Worm (Caenorhabditis elegans): ENCODE data around the gene magu-4.

Gene magu-4

DNA sequence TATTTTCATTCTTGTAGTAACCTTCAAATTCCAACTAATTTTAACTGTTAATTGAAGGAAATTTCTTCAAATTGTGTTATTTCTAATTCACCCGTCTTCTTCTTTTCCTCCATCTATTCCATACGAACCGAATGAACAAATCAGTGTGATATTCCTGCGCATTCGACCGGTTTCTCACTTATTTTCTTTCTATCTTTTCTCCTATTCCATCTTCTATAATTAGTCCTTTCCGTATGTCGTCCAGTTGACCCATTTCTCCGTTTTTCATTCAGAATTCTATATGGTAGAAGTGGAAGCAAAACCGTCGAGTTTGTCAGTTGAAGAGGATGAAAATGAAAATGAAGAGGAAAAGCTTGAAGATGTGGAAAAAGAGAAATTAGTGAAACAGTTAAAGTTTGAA, at the start of gene magu-4:
TSS of gene magu-4 (plus strand) at position 218 of the 400 bp plus-strand sequence.
- TF ChIP-seq aha-1 (tag) = peak; percentile 60
- no peak for TF ChIP-seq zfp-3 (GFP tag; conservative IDR thresholded peaks at IDR 0.05)
- no peak for TF ChIP-seq Y48G9A.11 (GFP tag; IDR thresholded peaks at IDR 0.05)
- TF ChIP-seq mes-2 (tag; optimal IDR thresholded peaks at IDR 0.05; ENCODE audit: poor library complexity, severe bottlenecking) = no peak

DNA sequence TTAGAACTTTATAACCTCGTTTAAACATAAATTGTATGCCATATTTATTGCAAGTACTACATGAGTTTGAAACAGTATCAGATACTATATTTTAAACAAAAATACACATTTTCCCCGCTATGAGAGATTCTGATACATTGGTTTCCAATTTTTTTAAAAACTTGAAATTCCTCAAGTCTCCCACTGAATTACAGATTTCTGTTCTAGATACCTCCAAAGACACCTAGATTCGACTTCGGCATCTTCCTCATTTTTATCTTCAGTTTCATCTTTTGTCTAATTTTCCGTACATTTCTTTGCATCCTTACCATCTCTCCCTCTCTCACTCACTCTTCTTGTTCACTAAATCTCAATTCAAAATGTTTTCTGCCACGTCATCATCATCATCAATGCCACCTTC, 45.6 kb upstream of the magu-4 start, which contains the start of gene T13H10.2:
TSS of gene T13H10.2 (plus strand) at position 301 of the 400 bp plus-strand sequence.
- no peak for TF ChIP-seq Y75B8A.6 (GFP tag; IDR thresholded peaks at IDR 0.05)
- no peak for TF ChIP-seq F49E8.2 (tag; optimal IDR thresholded peaks at IDR 0.05; ENCODE audit: borderline replicate concordance)
- no peak for TF ChIP-seq mdt-29 (GFP tag; IDR thresholded peaks at IDR 0.05)
- TF ChIP-seq ceh-32 (tag; optimal IDR thresholded peaks at IDR 0.05; ENCODE audit: poor library complexity) = no peak
- TF ChIP-seq fkh-10 (GFP tag; optimal IDR thresholded peaks at IDR 0.05) = no peak
- no peak for TF ChIP-seq zip-11 (GFP tag; IDR thresholded peaks at IDR 0.05)
- TF ChIP-seq dmd-8 (GFP tag; IDR thresholded peaks at IDR 0.05) = no peak
- TF ChIP-seq ces-1 (GFP tag; optimal IDR thresholded peaks at IDR 0.05) = no peak
- no peak for TF ChIP-seq attf-4 (tag; optimal IDR thresholded peaks at IDR 0.05)
- TF ChIP-seq ceh-28 (tag; optimal IDR thresholded peaks at IDR 0.05) = no peak
- TF ChIP-seq F10B5.3 (tag; optimal IDR thresholded peaks at IDR 0.05) = no peak

DNA sequence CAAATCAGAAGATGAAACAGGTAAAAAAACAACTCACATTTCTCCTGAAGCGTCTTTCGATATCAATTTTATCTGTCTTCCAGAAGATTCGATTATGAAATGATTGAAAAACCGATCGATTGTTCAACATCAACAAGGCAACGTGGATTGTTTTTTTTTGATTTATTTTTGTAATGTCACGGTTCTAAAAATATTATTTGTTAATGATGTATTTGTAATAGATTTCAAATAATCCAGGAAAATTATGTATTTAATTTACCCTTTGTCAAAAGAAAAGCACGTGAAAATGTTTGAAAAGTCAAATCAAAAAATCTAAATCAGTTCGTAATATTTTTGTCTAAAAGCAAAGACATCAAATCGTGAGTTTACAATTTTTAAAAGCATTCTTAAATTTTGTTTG, 40.5 kb upstream of the magu-4 start, which contains the start of the genes kin-5 and C47E12.11:
TSS of gene kin-5 (minus strand) at position 101 of the 400 bp plus-strand sequence.
TSS of gene C47E12.11 (plus strand) at position 320 of the 400 bp plus-strand sequence.
- TF ChIP-seq T26A8.4 (GFP tag; IDR thresholded peaks at IDR 0.05) (no peak), lir-3 (tag; optimal IDR thresholded peaks at IDR 0.05) (no peak), nhr-25 (tag; optimal IDR thresholded peaks at IDR 0.05; ENCODE audit: borderline replicate concordance, insufficient read depth) (no peak), ZK337.2 (GFP tag; IDR thresholded peaks at IDR 0.05) (no peak), lim-7 (GFP tag; IDR thresholded peaks at IDR 0.05) (no peak), unc-39 (tag; optimal IDR thresholded peaks at IDR 0.05) (no peak), F44E2.7 (GFP tag; IDR thresholded peaks at IDR 0.05) (no peak), fkh-10 (GFP tag; optimal IDR thresholded peaks at IDR 0.05) (no peak), daf-12 (tag; optimal IDR thresholded peaks at IDR 0.05) (no peak)

DNA sequence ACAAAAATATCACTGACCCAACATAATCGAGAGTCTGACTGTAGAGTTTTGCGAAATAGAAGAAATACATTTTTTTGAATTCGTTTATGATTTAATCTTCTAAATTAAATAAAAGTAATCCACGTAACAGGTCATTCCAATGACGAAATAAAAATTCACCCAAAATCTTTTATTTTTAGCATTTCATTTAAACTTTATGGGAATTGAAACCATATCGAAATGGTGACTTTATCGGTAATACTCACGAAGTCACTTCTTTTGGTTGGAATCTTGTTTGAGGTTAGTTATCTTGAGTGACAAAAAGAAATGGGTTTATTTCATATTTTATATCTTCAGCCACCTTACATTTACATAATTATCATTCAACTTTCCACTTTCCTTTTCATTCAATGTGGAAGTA, 36.9 kb upstream of the magu-4 start, which contains the start of the genes C47E12.12 and C47E12.10:
TSS of gene C47E12.12 (minus strand) at position 101 of the 400 bp plus-strand sequence.
TSS of gene C47E12.10 (plus strand) at position 172 of the 400 bp plus-strand sequence.
- TF ChIP-seq F37D6.2 (tag; optimal IDR thresholded peaks at IDR 0.05) = no peak
- no peak for TF ChIP-seq nhr-76 (tag; optimal IDR thresholded peaks at IDR 0.05)
- no peak for TF ChIP-seq dmd-9 (GFP tag; IDR thresholded peaks at IDR 0.05)
- no peak for TF ChIP-seq ZK546.5 (tag; optimal IDR thresholded peaks at IDR 0.05)
- no peak for TF ChIP-seq nhr-10 (tag; optimal IDR thresholded peaks at IDR 0.05)
- no peak for TF ChIP-seq ZK337.2 (GFP tag; IDR thresholded peaks at IDR 0.05)
- TF ChIP-seq sdz-12 (GFP tag; optimal IDR thresholded peaks at IDR 0.05) = no peak
- no peak for TF ChIP-seq lir-3 (tag; optimal IDR thresholded peaks at IDR 0.05)
- TF ChIP-seq ceh-44 (GFP tag; IDR thresholded peaks at IDR 0.05) = no peak
- no peak for TF ChIP-seq ztf-7 (tag; optimal IDR thresholded peaks at IDR 0.05)
- no peak for TF ChIP-seq arid-1 (GFP tag; conservative IDR thresholded peaks at IDR 0.05)
- no peak for TF ChIP-seq dmd-8 (GFP tag; IDR thresholded peaks at IDR 0.05)
- TF ChIP-seq mes-2 (tag; optimal IDR thresholded peaks at IDR 0.05; ENCODE audit: poor library complexity, severe bottlenecking) = no peak

DNA sequence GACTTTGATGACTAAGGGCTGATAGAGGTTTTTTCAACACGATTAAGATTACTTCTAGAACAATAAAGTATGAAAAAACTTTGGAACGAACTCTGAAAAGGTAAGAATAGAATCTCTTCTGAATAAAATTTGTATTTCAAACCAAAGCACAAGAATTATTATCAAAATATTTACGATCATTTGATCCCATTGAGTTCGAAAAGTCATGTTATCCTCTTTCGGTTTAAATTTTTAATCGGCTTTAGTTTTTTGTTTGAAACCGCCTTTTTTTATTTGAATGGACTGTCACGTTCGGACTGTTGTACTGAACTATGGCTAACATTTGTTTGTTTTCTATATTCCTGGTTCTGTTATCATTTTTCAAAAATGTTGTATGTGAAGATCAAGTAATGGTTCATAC, 35.2 kb upstream of the magu-4 start, which contains the start of gene C47E12.9:
TSS of gene C47E12.9 (plus strand) at position 301 of the 400 bp plus-strand sequence.
- TF ChIP-seq ceh-82 (tag; optimal IDR thresholded peaks at IDR 0.05) = no peak
- no peak for TF ChIP-seq daf-19 (GFP tag; conservative IDR thresholded peaks at IDR 0.05)
- no peak for TF ChIP-seq daf-8 (GFP tag; IDR thresholded peaks at IDR 0.05)
- no peak for TF ChIP-seq ceh-28 (tag; optimal IDR thresholded peaks at IDR 0.05)
- no peak for TF ChIP-seq ceh-32 (tag; optimal IDR thresholded peaks at IDR 0.05; ENCODE audit: poor library complexity)
- no peak for TF ChIP-seq mes-2 (tag; optimal IDR thresholded peaks at IDR 0.05; ENCODE audit: poor library complexity, severe bottlenecking)
- TF ChIP-seq nhr-42 (GFP tag; IDR thresholded peaks at IDR 0.05) = no peak
- no peak for TF ChIP-seq Y48G9A.11 (GFP tag; IDR thresholded peaks at IDR 0.05)
- no peak for TF ChIP-seq nhr-111 (GFP tag; optimal IDR thresholded peaks at IDR 0.05)
- TF ChIP-seq hif-1 (tag; optimal IDR thresholded peaks at IDR 0.05) = no peak
- no peak for TF ChIP-seq attf-4 (tag; optimal IDR thresholded peaks at IDR 0.05)
